Worm (Caenorhabditis elegans) whole organism, L3 larva: ENCODE results near the gene mlt-9.

Experiments
- ceh-28 ChIP-seq: fragments of 150-350 bp; optimal IDR thresholded peaks from 2 replicates; lab custom pipeline; 2014; ENCODE audit warnings: missing biosample characterization, missing genetic modification reagents, missing genetic modification characterization
- ceh-82 ChIP-seq: fragments of 150-350 bp; optimal IDR thresholded peaks from 2 replicates; lab custom pipeline; 2014; ENCODE audit warnings: missing biosample characterization, missing genetic modification characterization
- egl-5 ChIP-seq: fragments of 150-350 bp; optimal IDR thresholded peaks from 2 replicates; lab custom pipeline; 2017; ENCODE audit warnings: missing biosample characterization, missing genetic modification reagents, missing genetic modification characterization, inconsistent platforms
- hmg-11 ChIP-seq: sonication (generic microtip); optimal IDR thresholded peaks from 2 replicates; lab custom pipeline; 2016; ENCODE audit warnings: missing genetic modification characterization, missing compliant biosample characterization
- nhr-11 ChIP-seq: fragments of 150-350 bp; optimal IDR thresholded peaks from 2 replicates; lab custom pipeline; 2014; ENCODE audit warnings: missing biosample characterization, missing genetic modification characterization
- nhr-237 ChIP-seq: fragments of 150-350 bp; optimal IDR thresholded peaks from 2 replicates; lab custom pipeline; 2014; ENCODE audit warnings: missing biosample characterization, missing genetic modification characterization
- nhr-25 ChIP-seq: sonication (generic microtip); optimal IDR thresholded peaks from 2 replicates; lab custom pipeline; 2017; ENCODE audit warnings: missing biosample characterization, missing genetic modification characterization
- skn-1 ChIP-seq: fragments of 150-350 bp; optimal IDR thresholded peaks from 2 replicates; lab custom pipeline; 2014; ENCODE audit warnings: missing biosample characterization, missing genetic modification characterization
- unc-62 ChIP-seq: fragments of 150-350 bp; sonication (generic microtip); optimal IDR thresholded peaks from 4 replicates; lab custom pipeline; 2014; ENCODE audit warnings: missing biosample characterization, missing genetic modification reagents, missing genetic modification characterization
- ztf-11 ChIP-seq: fragments of 150-350 bp; optimal IDR thresholded peaks from 2 replicates; lab custom pipeline; 2014; ENCODE audit warnings: missing biosample characterization, missing genetic modification characterization
- ztf-4 ChIP-seq: fragments of 150-350 bp; optimal IDR thresholded peaks from 2 replicates; lab custom pipeline; 2014; ENCODE audit warnings: missing biosample characterization, missing genetic modification characterization

DNA sequence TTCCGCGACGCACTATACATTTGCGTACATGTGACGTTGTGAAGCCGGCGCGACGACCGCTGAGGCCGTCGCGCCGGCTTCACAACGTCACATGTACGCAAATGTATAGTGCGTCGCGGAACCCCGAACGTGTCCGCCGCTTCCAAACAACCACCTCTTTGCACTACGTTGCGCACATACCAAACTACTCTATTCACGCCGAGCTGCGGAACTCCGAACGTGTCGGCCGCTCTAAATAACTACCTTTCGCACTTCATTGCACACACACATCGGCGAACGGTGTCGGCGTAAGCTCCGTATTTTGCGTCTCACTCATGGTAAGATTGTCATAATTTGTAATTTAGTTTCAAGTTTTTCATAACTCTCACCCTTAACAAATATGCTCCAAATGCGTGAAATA lies 4.6 kb upstream of the mlt-9 start:
- TF ChIP-seq ceh-82 (tag; lab: Kevin White, UChicago) (no peak), unc-62 (GFP tag; lab: Kevin White, UChicago) (no peak), egl-5 (tag; lab: Kevin White, UChicago) (no peak), skn-1 (tag; lab: Kevin White, UChicago) (no peak), ztf-11 (no peak), nhr-11 (tag; lab: Kevin White, UChicago) (no peak), ceh-28 (tag; lab: Kevin White, UChicago) (no peak), hmg-11 (tag; lab: Kevin White, UChicago) (no peak), nhr-237 (tag; lab: Kevin White, UChicago) (no peak), nhr-25 (no peak), ztf-4 (tag; lab: Kevin White, UChicago) (no peak)
